Worm (Caenorhabditis elegans) whole organism, L1 larva: ENCODE measurements around the gene math-38.

Source experiments
- ama-1 ChIP-seq: fragments of 150-350 bp; optimal IDR thresholded peaks from 2 replicates; lab custom pipeline; 2014
- ces-1 ChIP-seq: fragments of 150-350 bp; optimal IDR thresholded peaks from 2 replicates; lab custom pipeline; 2014; ENCODE audit warnings: missing biosample characterization, missing genetic modification reagents, missing genetic modification characterization
- elt-2 ChIP-seq: sonication (generic microtip); optimal IDR thresholded peaks from 2 replicates; lab custom pipeline; 2016; ENCODE audit warnings: missing genetic modification characterization, mild to moderate bottlenecking, inconsistent platforms, missing compliant biosample characterization, missing genetic modification reagents
- fkh-4 ChIP-seq: sonication (generic microtip); optimal IDR thresholded peaks from 2 replicates; lab custom pipeline; 2016; ENCODE audit warnings: missing compliant biosample characterization, missing genetic modification characterization, borderline replicate concordance
- nhr-11 ChIP-seq: fragments of 150-350 bp; optimal IDR thresholded peaks from 2 replicates; lab custom pipeline; 2014; ENCODE audit warnings: missing biosample characterization, missing genetic modification characterization
- nhr-237 ChIP-seq: fragments of 150-350 bp; optimal IDR thresholded peaks from 2 replicates; lab custom pipeline; 2014; ENCODE audit warnings: missing biosample characterization, missing genetic modification characterization
- pax-3 ChIP-seq: fragments of 200-800 bp; sonication (Bioruptor generic); optimal IDR thresholded peaks from 2 replicates; lab custom pipeline; 2018; ENCODE audit warnings: mild to moderate bottlenecking, missing genetic modification characterization, moderate library complexity, missing compliant biosample characterization
- sox-4 ChIP-seq: sonication (generic microtip); optimal IDR thresholded peaks from 2 replicates; lab custom pipeline; 2016; ENCODE audit warnings: missing genetic modification characterization, missing compliant biosample characterization
- swsn-7 ChIP-seq: sonication (generic microtip); optimal IDR thresholded peaks from 2 replicates; lab custom pipeline; 2016; ENCODE audit warnings: missing genetic modification characterization, missing compliant biosample characterization
- ztf-11 ChIP-seq, 2 experiments: sonication (generic microtip); optimal IDR thresholded peaks; 2 replicates each; lab custom pipeline; 2016 to 2017; ENCODE audit warnings: missing genetic modification characterization in 2 of 2, missing biosample characterization in 1 of 2, missing compliant biosample characterization in 1 of 2
- ztf-4 ChIP-seq: fragments of 150-350 bp; optimal IDR thresholded peaks from 2 replicates; lab custom pipeline; 2014; ENCODE audit warnings: missing biosample characterization, missing genetic modification characterization

- TF ChIP-seq nhr-11 (no peak), pax-3 (no peak), swsn-7 (tag; lab: Kevin White, UChicago) (no peak), ztf-11 (tag; optimal IDR thresholded peaks at IDR 0.05; lab: Kevin White, UChicago) (no peak), sox-4 (tag; lab: Kevin White, UChicago) (no peak), elt-2 (tag; lab: Kevin White, UChicago) (peak; percentile 73), ama-1 (lab: Kevin White, UChicago) (no peak), fkh-4 (tag; lab: Kevin White, UChicago) (no peak), ztf-4 (no peak), nhr-237 (no peak), ces-1 (GFP tag; lab: Kevin White, UChicago) (no peak)
Observed at ce11 chrII:1576772-1577171, 3.0 kb downstream of the math-38 start.
